Worm (Caenorhabditis elegans) whole organism, late embryonic: Measurements from ENCODE around the gene W04D2.4.

ENCODE experiments used
- F13H6.1 ChIP-seq: sonication (generic microtip); optimal IDR thresholded peaks from 2 replicates; lab custom pipeline; 2016; ENCODE audit warnings: missing genetic modification characterization, missing compliant biosample characterization
- dve-1 ChIP-seq: sonication (generic microtip); optimal IDR thresholded peaks from 2 replicates; lab custom pipeline; 2017; ENCODE audit warnings: antibody characterized with exemption, mild to moderate bottlenecking, missing genetic modification characterization, missing compliant biosample characterization
- fax-1 ChIP-seq: sonication (generic microtip); optimal IDR thresholded peaks from 2 replicates; lab custom pipeline; 2016; ENCODE audit warnings: missing genotype, missing genetic modification characterization, missing compliant biosample characterization
- lim-6 ChIP-seq: sonication (generic microtip); optimal IDR thresholded peaks from 2 replicates; lab custom pipeline; 2016; ENCODE audit warnings: missing genetic modification characterization, missing compliant biosample characterization
- pag-3 ChIP-seq: sonication (generic microtip); optimal IDR thresholded peaks from 2 replicates; lab custom pipeline; 2016; ENCODE audit warnings: missing compliant biosample characterization, missing genetic modification characterization, borderline replicate concordance
- pax-1 ChIP-seq: fragments of 150-350 bp; optimal IDR thresholded peaks from 2 replicates; lab custom pipeline; 2014; ENCODE audit warnings: missing biosample characterization, missing genetic modification characterization
- pha-4 ChIP-seq: fragments of 150-350 bp; optimal IDR thresholded peaks from 2 replicates; lab custom pipeline; 2018; ENCODE audit warnings: missing biosample characterization, missing genetic modification reagents, missing genetic modification characterization
- pros-1 ChIP-seq: fragments of 150-350 bp; optimal IDR thresholded peaks from 2 replicates; lab custom pipeline; 2014; ENCODE audit warnings: missing biosample characterization, missing genetic modification reagents, missing genetic modification characterization
- tbx-2 ChIP-seq: sonication (generic microtip); optimal IDR thresholded peaks from 2 replicates; lab custom pipeline; 2016; ENCODE audit warnings: missing genetic modification characterization, missing compliant biosample characterization
- unc-55 ChIP-seq: sonication (generic microtip); optimal IDR thresholded peaks from 2 replicates; lab custom pipeline; 2017; ENCODE audit warnings: missing biosample characterization, missing genetic modification reagents, missing genetic modification characterization
- unc-86 ChIP-seq: sonication (generic microtip); optimal IDR thresholded peaks from 2 replicates; lab custom pipeline; 2016; ENCODE audit warnings: missing genetic modification characterization, missing compliant biosample characterization

- TF ChIP-seq lim-6 (tag; lab: Kevin White, UChicago) (no peak), pha-4 (tag; lab: Kevin White, UChicago) (no peak), dve-1 (tag; lab: Kevin White, UChicago) (no peak), unc-86 (tag; lab: Kevin White, UChicago) (no peak), F13H6.1 (tag; lab: Kevin White, UChicago) (no peak), tbx-2 (no peak), pag-3 (tag; lab: Kevin White, UChicago) (no peak), pros-1 (no peak), unc-55 (GFP tag; lab: Kevin White, UChicago) (no peak), fax-1 (tag; lab: Kevin White, UChicago) (no peak), pax-1 (tag; lab: Kevin White, UChicago) (no peak)
Measured at ce11 chrV:12484585-12484984, 13.0 kb downstream of the W04D2.4 start, which contains the start of gene srt-39.
